Worm (Caenorhabditis elegans) whole organism, L2 larva: ENCODE data around the gene srh-32.

ENCODE experiments used
- F13H6.1 ChIP-seq: sonication (generic microtip); optimal IDR thresholded peaks from 2 replicates; lab custom pipeline; 2016; ENCODE audit warnings: missing genetic modification characterization, missing compliant biosample characterization
- Y55F3AM.14 ChIP-seq: fragments of 200-800 bp; sonication (Bioruptor generic); optimal IDR thresholded peaks from 2 replicates; lab custom pipeline; 2018; ENCODE audit warnings: mild to moderate bottlenecking, missing genetic modification characterization, missing compliant biosample characterization
- alr-1 ChIP-seq: fragments of 150-350 bp; optimal IDR thresholded peaks from 2 replicates; lab custom pipeline; 2014; ENCODE audit warnings: missing biosample characterization, missing genetic modification characterization
- ama-1 ChIP-seq: fragments of 150-350 bp; optimal IDR thresholded peaks from 2 replicates; lab custom pipeline; 2018; ENCODE audit warnings: inconsistent platforms
- blmp-1 ChIP-seq: sonication (generic microtip); optimal IDR thresholded peaks from 2 replicates; lab custom pipeline; 2017; ENCODE audit warnings: missing genetic modification characterization, mild to moderate bottlenecking, missing compliant biosample characterization, antibody characterized with exemption, moderate library complexity; ENCODE audit not compliant: insufficient read depth
- ceh-16 ChIP-seq: fragments of 150-350 bp; optimal IDR thresholded peaks from 2 replicates; lab custom pipeline; 2014; ENCODE audit warnings: missing biosample characterization, missing genetic modification characterization
- dmd-4 ChIP-seq: sonication (generic microtip); optimal IDR thresholded peaks from 2 replicates; lab custom pipeline; 2017; ENCODE audit warnings: missing biosample characterization, missing genetic modification characterization
- egl-27 ChIP-seq: sonication (generic microtip); optimal IDR thresholded peaks from 3 replicates; lab custom pipeline; 2017; ENCODE audit warnings: missing biosample characterization, missing genetic modification reagents, missing genetic modification characterization
- elt-3 ChIP-seq: sonication (generic microtip); optimal IDR thresholded peaks from 2 replicates; lab custom pipeline; 2017; ENCODE audit warnings: missing biosample characterization, missing genetic modification characterization
- gmeb-1 ChIP-seq: fragments of 150-350 bp; optimal IDR thresholded peaks from 2 replicates; lab custom pipeline; 2014; ENCODE audit warnings: missing biosample characterization, missing genetic modification characterization
- lin-11 ChIP-seq: fragments of 150-350 bp; sonication (generic microtip); optimal IDR thresholded peaks from 2 replicates; lab custom pipeline; 2014; ENCODE audit warnings: missing biosample characterization, missing genetic modification characterization, inconsistent platforms, mixed read lengths
- lin-13 ChIP-seq: fragments of 150-350 bp; optimal IDR thresholded peaks from 2 replicates; lab custom pipeline; 2014; ENCODE audit warnings: missing biosample characterization, missing genetic modification reagents, missing genetic modification characterization
- lin-39 ChIP-seq: fragments of 150-350 bp; optimal IDR thresholded peaks from 2 replicates; lab custom pipeline; 2014; ENCODE audit warnings: missing biosample characterization, missing genetic modification reagents, missing genetic modification characterization
- lsy-2 ChIP-seq, 2 experiments: fragments of 150-350 bp in 1 of 2; sonication (generic microtip) in 1 of 2; optimal IDR thresholded peaks; 2 replicates each; lab custom pipeline; 2014 to 2017; ENCODE audit warnings: missing biosample characterization in 2 of 2, missing genetic modification characterization in 2 of 2
- mab-5 ChIP-seq: fragments of 150-350 bp; optimal IDR thresholded peaks from 2 replicates; lab custom pipeline; 2014; ENCODE audit warnings: missing biosample characterization, missing genetic modification characterization
- mdl-1 ChIP-seq, 2 experiments: fragments of 150-350 bp in 1 of 2; sonication (generic microtip) in 1 of 2; optimal IDR thresholded peaks; 2 replicates each; lab custom pipeline; 2017; ENCODE audit warnings: missing biosample characterization in 2 of 2, missing genetic modification characterization in 2 of 2
- nhr-12 ChIP-seq: fragments of 150-350 bp; optimal IDR thresholded peaks from 2 replicates; lab custom pipeline; 2014; ENCODE audit warnings: missing biosample characterization, missing genetic modification characterization
- nhr-129 ChIP-seq: fragments of 150-350 bp; optimal IDR thresholded peaks from 2 replicates; lab custom pipeline; 2014; ENCODE audit warnings: missing biosample characterization, missing genetic modification characterization
- nhr-21 ChIP-seq: fragments of 150-350 bp; optimal IDR thresholded peaks from 2 replicates; lab custom pipeline; 2014; ENCODE audit warnings: missing biosample characterization, missing genetic modification characterization
- nhr-23 ChIP-seq: fragments of 150-350 bp; optimal IDR thresholded peaks from 2 replicates; lab custom pipeline; 2014; ENCODE audit warnings: missing biosample characterization, missing genetic modification reagents, missing genetic modification characterization
- nhr-237 ChIP-seq: fragments of 150-350 bp; optimal IDR thresholded peaks from 2 replicates; lab custom pipeline; 2014; ENCODE audit warnings: missing biosample characterization, missing genetic modification characterization
- nhr-25 ChIP-seq: fragments of 150-350 bp; sonication (generic microtip); optimal IDR thresholded peaks from 3 replicates; lab custom pipeline; 2014; ENCODE audit warnings: missing biosample characterization, missing genetic modification characterization
- nhr-6 ChIP-seq: fragments of 150-350 bp; optimal IDR thresholded peaks from 2 replicates; lab custom pipeline; 2014; ENCODE audit warnings: missing biosample characterization, missing genetic modification characterization
- nhr-77 ChIP-seq: fragments of 150-350 bp; optimal IDR thresholded peaks from 2 replicates; lab custom pipeline; 2014; ENCODE audit warnings: missing biosample characterization, missing genetic modification characterization
- peb-1 ChIP-seq: fragments of 150-350 bp; optimal IDR thresholded peaks from 2 replicates; lab custom pipeline; 2014; ENCODE audit warnings: missing biosample characterization, missing genetic modification characterization
- skn-1 ChIP-seq: sonication (generic microtip); optimal IDR thresholded peaks from 2 replicates; lab custom pipeline; 2017; ENCODE audit warnings: missing biosample characterization, missing genetic modification characterization
- sma-3 ChIP-seq: sonication (generic microtip); optimal IDR thresholded peaks from 2 replicates; lab custom pipeline; 2016; ENCODE audit warnings: missing genetic modification reagents, missing genetic modification characterization, missing compliant biosample characterization
- sma-9 ChIP-seq, 2 experiments: fragments of 150-350 bp in 1 of 2; sonication (generic microtip) in 1 of 2; optimal IDR thresholded peaks; 2 replicates each; lab custom pipeline; 2014 to 2016; ENCODE audit warnings: missing genetic modification characterization in 2 of 2, mild to moderate bottlenecking in 1 of 2, missing biosample characterization in 1 of 2, missing compliant biosample characterization in 1 of 2, missing genetic modification reagents in 1 of 2, moderate library complexity in 1 of 2
- snpc-4 ChIP-seq: fragments of 150-350 bp; optimal IDR thresholded peaks from 2 replicates; lab custom pipeline; 2014; ENCODE audit warnings: missing biosample characterization, missing genetic modification characterization
- unc-39 ChIP-seq: fragments of 150-350 bp; optimal IDR thresholded peaks from 2 replicates; lab custom pipeline; 2014; ENCODE audit warnings: missing biosample characterization, missing genetic modification characterization
- unc-55 ChIP-seq: fragments of 150-350 bp; sonication (generic microtip); optimal IDR thresholded peaks from 3 replicates; lab custom pipeline; 2014; ENCODE audit warnings: missing biosample characterization, missing genetic modification reagents, missing genetic modification characterization
- unc-62 ChIP-seq: fragments of 150-350 bp; optimal IDR thresholded peaks from 2 replicates; lab custom pipeline; 2014; ENCODE audit warnings: missing biosample characterization, missing genetic modification reagents, missing genetic modification characterization
- zag-1 ChIP-seq: fragments of 150-350 bp; optimal IDR thresholded peaks from 2 replicates; lab custom pipeline; 2014; ENCODE audit warnings: missing biosample characterization, missing genetic modification characterization
- ztf-11 ChIP-seq: sonication (generic microtip); optimal IDR thresholded peaks from 2 replicates; lab custom pipeline; 2017; ENCODE audit warnings: missing biosample characterization, missing genetic modification characterization
- ztf-4 ChIP-seq: fragments of 150-350 bp; optimal IDR thresholded peaks from 2 replicates; lab custom pipeline; 2014; ENCODE audit warnings: missing biosample characterization, missing genetic modification characterization

Gene srh-32

ce11 chrV:17724704-17725103 lies 23.7 kb downstream of the srh-32 start, which contains the start of gene fat-5:
TSS of gene fat-5 (plus strand) at chrV:17725004.
- TF ChIP-seq lsy-2 (tag; optimal IDR thresholded peaks at IDR 0.05; lab: Kevin White, UChicago) (no peak), mdl-1 (tag; optimal IDR thresholded peaks at IDR 0.05; lab: Kevin White, UChicago) (no peak), sma-3 (GFP tag; lab: Kevin White, UChicago) (no peak), ztf-11 (tag; lab: Kevin White, UChicago) (no peak), nhr-25 (tag; lab: Kevin White, UChicago) (no peak), skn-1 (tag; lab: Kevin White, UChicago) (no peak), ceh-16 (tag; lab: Kevin White, UChicago) (no peak), ama-1 (lab: Kevin White, UChicago) (no peak), gmeb-1 (tag; lab: Kevin White, UChicago) (no peak), unc-39 (tag; lab: Kevin White, UChicago) (no peak), dmd-4 (tag; lab: Kevin White, UChicago) (no peak), nhr-21 (tag; lab: Kevin White, UChicago) (no peak), nhr-237 (tag; lab: Kevin White, UChicago) (no peak), nhr-23 (tag; lab: Kevin White, UChicago) (no peak), F13H6.1 (tag; lab: Kevin White, UChicago) (no peak), sma-9 (GFP tag; optimal IDR thresholded peaks at IDR 0.05; lab: Kevin White, UChicago) (no peak), sma-9 (tag; optimal IDR thresholded peaks at IDR 0.05; lab: Kevin White, UChicago) (no peak), elt-3 (tag; lab: Kevin White, UChicago) (no peak)

- TF ChIP-seq ceh-16 (tag; lab: Kevin White, UChicago), result no peak
- TF ChIP-seq ztf-11 (tag; lab: Kevin White, UChicago), result no peak
- no peak for TF ChIP-seq gmeb-1 (tag; lab: Kevin White, UChicago)
- no peak for TF ChIP-seq lin-39 (tag; lab: Kevin White, UChicago)
- no peak for TF ChIP-seq egl-27
- no peak for TF ChIP-seq nhr-12 (tag; lab: Kevin White, UChicago)
- TF ChIP-seq ztf-4 (tag; lab: Kevin White, UChicago), result no peak
- no peak for TF ChIP-seq unc-55 (GFP tag; lab: Kevin White, UChicago)
- no peak for TF ChIP-seq alr-1 (tag; lab: Kevin White, UChicago)
Measured at ce11 chrV:17728336-17728735, 27.3 kb downstream of the srh-32 start.

- TF ChIP-seq egl-27 (no peak), nhr-129 (peak; percentile 8), gmeb-1 (tag; lab: Kevin White, UChicago) (no peak), sma-9 (GFP tag; optimal IDR thresholded peaks at IDR 0.05; lab: Kevin White, UChicago) (peak; percentile 23), sma-9 (tag; optimal IDR thresholded peaks at IDR 0.05; lab: Kevin White, UChicago) (no peak), mab-5 (tag; lab: Kevin White, UChicago) (peak; percentile 37)
- TF ChIP-seq, all 48 proteins: peak for 3
Measured at ce11 chrV:17728757-17729156, 27.7 kb downstream of the srh-32 start.

DNA sequence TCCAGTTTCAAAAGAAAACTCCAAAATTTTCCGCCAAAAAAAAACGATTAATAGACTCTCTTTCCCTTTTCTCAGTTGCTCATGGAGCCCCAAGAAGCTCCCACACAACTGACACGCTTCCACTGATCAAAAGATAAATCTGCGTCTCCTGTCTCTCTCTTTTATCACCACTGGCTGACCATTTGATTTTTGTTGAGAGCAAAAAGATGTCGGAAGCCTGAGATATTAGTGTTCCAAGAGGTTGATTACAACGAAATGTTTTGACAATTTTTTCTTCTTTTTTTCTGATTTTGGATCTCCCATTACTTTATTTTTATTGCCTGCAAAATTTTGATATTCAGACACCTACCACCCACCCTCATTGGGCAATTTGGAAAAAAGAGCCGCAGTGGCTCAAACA lies 31.5 kb downstream of the srh-32 start, which contains the start of gene twk-42:
Gene twk-42 (minus strand): TSS at position 101 of the 400 bp plus-strand sequence.
- TF ChIP-seq nhr-237 (tag; lab: Kevin White, UChicago) (no peak), nhr-23 (tag; lab: Kevin White, UChicago) (no peak), lin-11 (tag; lab: Kevin White, UChicago) (no peak), sma-3 (GFP tag; lab: Kevin White, UChicago) (no peak), nhr-77 (no peak), Y55F3AM.14 (GFP tag; lab: Kevin White, UChicago) (no peak)

DNA sequence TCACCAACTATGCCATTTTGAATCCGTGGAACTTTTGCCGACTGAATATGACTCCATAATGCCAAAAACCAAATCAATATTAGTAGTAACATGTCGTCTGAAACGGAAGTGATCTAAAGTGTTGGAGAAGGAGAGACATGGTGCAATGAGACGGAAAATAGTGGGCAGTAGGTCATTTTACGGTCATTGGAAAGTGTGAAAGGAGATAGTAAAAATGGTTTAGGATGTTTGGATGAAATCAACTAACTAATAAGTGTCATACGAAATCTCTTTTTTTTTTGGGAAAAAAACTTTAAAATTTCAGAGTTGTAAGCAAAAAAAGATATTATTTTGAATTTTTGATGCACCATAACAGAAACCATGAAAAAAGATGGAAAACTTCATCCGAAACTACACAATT lies 38.8 kb downstream of the srh-32 start, which contains the start of gene cutl-4:
Gene cutl-4 (minus strand): TSS at position 101 of the 400 bp plus-strand sequence.
- TF ChIP-seq lsy-2 (tag; optimal IDR thresholded peaks at IDR 0.05; lab: Kevin White, UChicago), result no peak
- TF ChIP-seq nhr-77, result no peak
- TF ChIP-seq mab-5 (tag; lab: Kevin White, UChicago), result no peak
- no peak for TF ChIP-seq nhr-23 (tag; lab: Kevin White, UChicago)
- no peak for TF ChIP-seq ama-1 (lab: Kevin White, UChicago)
- TF ChIP-seq snpc-4 (tag; lab: Kevin White, UChicago), result no peak
- no peak for TF ChIP-seq ztf-4 (tag; lab: Kevin White, UChicago)
- no peak for TF ChIP-seq nhr-6 (tag; lab: Kevin White, UChicago)

DNA sequence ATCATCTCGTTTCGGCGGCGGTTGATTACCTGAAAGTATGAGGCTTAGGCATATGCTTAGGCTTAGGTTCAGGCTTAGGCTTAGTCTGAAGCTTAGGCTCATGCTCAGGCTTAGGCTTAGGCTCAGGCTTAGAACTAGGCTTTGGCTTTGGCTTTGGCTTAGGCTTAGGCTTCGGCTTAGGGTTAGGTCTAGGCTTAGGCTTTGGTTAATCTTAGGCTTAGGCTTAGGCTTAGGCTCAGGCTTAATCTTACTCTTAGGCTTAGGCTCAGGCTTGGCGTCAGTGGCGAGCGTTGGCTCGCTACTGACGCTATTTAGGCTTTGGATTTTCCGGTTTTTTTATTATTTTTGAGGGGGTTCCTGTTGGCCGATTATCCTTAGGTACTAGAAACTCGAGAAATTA lies 42.8 kb downstream of the srh-32 start:
- no peak for TF ChIP-seq nhr-12 (tag; lab: Kevin White, UChicago)
- no peak for TF ChIP-seq peb-1 (tag; lab: Kevin White, UChicago)
- TF ChIP-seq mab-5 (tag; lab: Kevin White, UChicago), result no peak
- TF ChIP-seq ztf-11 (tag; lab: Kevin White, UChicago), result no peak
- no peak for TF ChIP-seq nhr-77
- no peak for TF ChIP-seq snpc-4 (tag; lab: Kevin White, UChicago)
- TF ChIP-seq lin-39 (tag; lab: Kevin White, UChicago), result no peak
- TF ChIP-seq lin-13, result no peak
- TF ChIP-seq nhr-23 (tag; lab: Kevin White, UChicago), result no peak
- no peak for TF ChIP-seq skn-1 (tag; lab: Kevin White, UChicago)
- TF ChIP-seq unc-62 (GFP tag; lab: Kevin White, UChicago), result no peak
- TF ChIP-seq gmeb-1 (tag; lab: Kevin White, UChicago), result no peak
- TF ChIP-seq blmp-1 (tag; lab: Kevin White, UChicago), result no peak
- TF ChIP-seq lin-11 (tag; lab: Kevin White, UChicago), result no peak
- TF ChIP-seq zag-1 (tag; lab: Kevin White, UChicago), result no peak
- TF ChIP-seq, all 48 proteins: peak for 0
